Fruit fly (Drosophila melanogaster) whole organism, wandering third instar larva: ENCODE measurements around the gene CG13086.
A peak's percentile ranks its signal among the peaks of the same experiment; 100 is the strongest.

Experiments used
- Abd-B ChIP-seq: fragments of >200 bp; optimal IDR thresholded peaks from 2 replicates; lab custom pipeline; 2017; ENCODE audit warnings: missing biosample characterization, missing genetic modification characterization
- CG32264 ChIP-seq: fragments of 200-800 bp; sonication (Bioruptor generic); optimal IDR thresholded peaks from 2 replicates; lab custom pipeline; 2016; ENCODE audit warnings: missing biosample characterization, missing genetic modification characterization
- CG9705 ChIP-seq: fragments of 200-800 bp; sonication (Bioruptor generic); optimal IDR thresholded peaks from 2 replicates; lab custom pipeline; 2018; ENCODE audit warnings: missing biosample characterization, mild to moderate bottlenecking, missing genetic modification characterization
- Dif ChIP-seq: fragments of 200-275, 200-300 bp; sonication (Bioruptor generic); optimal IDR thresholded peaks from 2 replicates; lab custom pipeline; 2018; ENCODE audit warnings: missing biosample characterization, missing genetic modification characterization; ENCODE audit not compliant: partially characterized antibody
- GATAd ChIP-seq: sonication (Bioruptor generic); optimal IDR thresholded peaks from 2 replicates; lab custom pipeline; 2016; ENCODE audit warnings: missing biosample characterization, missing genetic modification characterization
- HLH106 ChIP-seq: fragments of 200-800 bp; optimal IDR thresholded peaks from 3 replicates; lab custom pipeline; 2019; ENCODE audit warnings: missing biosample characterization, mild to moderate bottlenecking, missing genetic modification characterization, moderate library complexity
- Hnf4 ChIP-seq: fragments of 200-800 bp; sonication (Bioruptor generic); optimal IDR thresholded peaks from 2 replicates; lab custom pipeline; 2016; ENCODE audit warnings: missing biosample characterization, mild to moderate bottlenecking, missing genetic modification characterization
- Hr83 ChIP-seq: fragments of 200-300 bp; sonication (Bioruptor generic); optimal IDR thresholded peaks from 2 replicates; lab custom pipeline; 2016; ENCODE audit warnings: missing biosample characterization, mild to moderate bottlenecking, missing genetic modification characterization, moderate library complexity; ENCODE audit not compliant: poor library complexity, severe bottlenecking
- Mio ChIP-seq: sonication (Bioruptor generic); optimal IDR thresholded peaks from 2 replicates; lab custom pipeline; 2016; ENCODE audit warnings: missing biosample characterization, missing genetic modification characterization
- Myc ChIP-seq: fragments of >200 bp; optimal IDR thresholded peaks from 2 replicates; lab custom pipeline; 2017
- OdsH ChIP-seq: fragments of 200-800 bp; sonication (Bioruptor generic); optimal IDR thresholded peaks from 2 replicates; lab custom pipeline; 2016; ENCODE audit warnings: missing biosample characterization, mild to moderate bottlenecking, missing genetic modification characterization
- Rel ChIP-seq, 2 experiments: fragments of 200-800 bp; sonication (Bioruptor generic) in 1 of 2; optimal IDR thresholded peaks; 2 replicates in 1 of 2; 3 replicates in 1 of 2; lab custom pipeline; 2016 to 2019; ENCODE audit warnings: mild to moderate bottlenecking in 2 of 2, missing biosample characterization in 2 of 2, missing genetic modification characterization in 2 of 2, moderate library complexity in 1 of 2
- Sp1 ChIP-seq: fragments of 200-800 bp; sonication (Bioruptor generic); optimal IDR thresholded peaks from 3 replicates; lab custom pipeline; 2019; ENCODE audit warnings: missing biosample characterization, mild to moderate bottlenecking, missing genetic modification characterization, moderate library complexity
- Vsx2 ChIP-seq: fragments of 200-300, 225-300 bp; sonication (Bioruptor generic); optimal IDR thresholded peaks from 2 replicates; lab custom pipeline; 2018; ENCODE audit warnings: missing biosample characterization, missing genetic modification characterization; ENCODE audit not compliant: partially characterized antibody
- br ChIP-seq: fragments of 200-800 bp; sonication (Bioruptor generic); optimal IDR thresholded peaks from 2 replicates; lab custom pipeline; 2016; ENCODE audit warnings: missing biosample characterization, missing genetic modification characterization
- dl ChIP-seq, 2 experiments: fragments of 175-275, 200-275 bp in 1 of 2; fragments of 200-275 bp in 1 of 2; sonication (Bioruptor generic); optimal IDR thresholded peaks; lab custom pipeline; 2018; ENCODE audit warnings: mild to moderate bottlenecking in 2 of 2, missing biosample characterization in 2 of 2, missing genetic modification characterization in 2 of 2, moderate library complexity in 2 of 2; ENCODE audit not compliant: partially characterized antibody in 2 of 2, insufficient read depth in 1 of 2
- dmrt93B ChIP-seq: fragments of 200-800 bp; sonication (Bioruptor generic); optimal IDR thresholded peaks from 2 replicates; lab custom pipeline; 2018; ENCODE audit warnings: missing biosample characterization, mild to moderate bottlenecking, missing genetic modification characterization
- ey ChIP-seq: fragments of 200-800 bp; sonication (Bioruptor generic); optimal IDR thresholded peaks from 2 replicates; lab custom pipeline; 2016; ENCODE audit warnings: missing biosample characterization, missing genetic modification characterization
- foxo ChIP-seq, 2 experiments: fragments of 200-800 bp; sonication (Bioruptor generic); optimal IDR thresholded peaks; 2 replicates in 1 of 2; 3 replicates in 1 of 2; lab custom pipeline; 2016 to 2017; ENCODE audit warnings: missing biosample characterization in 2 of 2, missing genetic modification characterization in 2 of 2
- fru ChIP-seq: fragments of 200-800 bp; sonication (Bioruptor generic); optimal IDR thresholded peaks from 3 replicates; lab custom pipeline; 2016; ENCODE audit warnings: missing biosample characterization, mild to moderate bottlenecking, missing genetic modification characterization
- h ChIP-seq: fragments of 200-800 bp; sonication (Bioruptor generic); optimal IDR thresholded peaks from 3 replicates; lab custom pipeline; 2016; ENCODE audit warnings: missing biosample characterization, mild to moderate bottlenecking, missing genetic modification characterization
- jim ChIP-seq: fragments of 175-275, 200-325 bp; sonication (Bioruptor generic); optimal IDR thresholded peaks from 2 replicates; lab custom pipeline; 2016; ENCODE audit warnings: missing biosample characterization, mild to moderate bottlenecking, missing genetic modification characterization
- pan ChIP-seq: fragments of >200 bp; optimal IDR thresholded peaks from 2 replicates; lab custom pipeline; 2017
- psq ChIP-seq: fragments of 200-800 bp; sonication (Bioruptor generic); optimal IDR thresholded peaks from 3 replicates; lab custom pipeline; 2017; ENCODE audit warnings: missing biosample characterization, mild to moderate bottlenecking, missing genetic modification characterization, moderate library complexity
- rgr ChIP-seq: fragments of 200-800 bp; sonication (Bioruptor generic); optimal IDR thresholded peaks from 3 replicates; lab custom pipeline; 2016; ENCODE audit warnings: missing biosample characterization, mild to moderate bottlenecking, missing genetic modification characterization
- sage ChIP-seq: fragments of 200-800 bp; sonication (Bioruptor generic); optimal IDR thresholded peaks from 2 replicates; lab custom pipeline; 2016; ENCODE audit warnings: missing biosample characterization, mild to moderate bottlenecking, missing genetic modification characterization
- sv ChIP-seq: fragments of 200-800 bp; sonication (Bioruptor generic); optimal IDR thresholded peaks from 3 replicates; lab custom pipeline; 2016; ENCODE audit warnings: missing biosample characterization, missing genetic modification characterization
- tai ChIP-seq: sonication (Bioruptor generic); optimal IDR thresholded peaks from 2 replicates; lab custom pipeline; 2016; ENCODE audit warnings: missing biosample characterization, missing genetic modification characterization
- usp ChIP-seq: fragments of >200 bp; optimal IDR thresholded peaks from 2 replicates; lab custom pipeline; 2017; ENCODE audit warnings: missing biosample characterization, missing genetic modification characterization
- woc ChIP-seq: sonication (Bioruptor generic); optimal IDR thresholded peaks from 2 replicates; lab custom pipeline; 2016; ENCODE audit warnings: missing biosample characterization, mild to moderate bottlenecking, missing genetic modification characterization

The CG13086 gene

dm6 chr2L:19386106-19386715, 22.0 kb downstream of the CG13086 start, which contains the start of gene fon:
Gene fon, minus strand, starts transcription at chr2L:19386205.
- TF ChIP-seq Abd-B (GFP tag; lab: Kevin White, UChicago) (no peak), OdsH (GFP tag; lab: Kevin White, UChicago) (no peak)

- TF ChIP-seq Dif (GFP tag; lab: Kevin White, UChicago) (no peak), Rel (GFP tag; optimal IDR thresholded peaks at IDR 0.05; lab: Kevin White, UChicago) (no peak), Rel (tag; optimal IDR thresholded peaks at IDR 0.05; lab: Kevin White, UChicago) (peak; percentile 93)
- TF ChIP-seq, all 38 proteins: peak for 1
Measured at dm6 chr2L:19388966-19389365, 24.8 kb downstream of the CG13086 start.

- TF ChIP-seq Hr83 (GFP tag; lab: Kevin White, UChicago) = peak; percentile 11
- TF ChIP-seq Rel (GFP tag; optimal IDR thresholded peaks at IDR 0.05; lab: Kevin White, UChicago) = no peak
- TF ChIP-seq Rel (tag; optimal IDR thresholded peaks at IDR 0.05; lab: Kevin White, UChicago) = peak; percentile 17
- no peak for TF ChIP-seq fru (GFP tag; lab: Kevin White, UChicago)
Measured at dm6 chr2L:19389749-19390148, 25.6 kb downstream of the CG13086 start, which contains the start of gene CG17549. Gene CG17549, minus strand, starts transcription at chr2L:19390075.

DNA sequence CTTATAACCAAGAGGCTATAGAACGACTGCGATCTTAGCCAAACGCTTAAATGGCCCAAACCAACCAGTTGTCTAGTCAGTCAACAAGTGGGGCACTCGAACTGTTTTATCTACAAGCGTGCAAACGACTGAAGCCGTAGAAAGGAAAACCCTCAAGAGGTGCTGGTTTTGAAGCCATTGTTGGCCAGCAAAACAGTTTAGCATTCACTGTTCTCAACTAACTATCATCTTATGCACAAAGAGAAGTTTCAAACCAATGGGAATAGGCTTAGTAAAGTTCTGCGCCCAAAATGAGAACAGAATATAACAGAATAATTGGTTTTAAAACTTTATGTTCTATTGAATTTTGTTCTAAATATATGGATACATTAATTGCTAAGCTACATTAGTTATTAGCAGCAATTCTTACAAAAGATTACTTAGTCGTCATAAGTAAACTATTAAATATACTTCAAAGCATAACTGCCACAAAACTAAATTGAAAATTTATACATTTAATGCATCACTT, 29.6 kb downstream of the CG13086 start, which contains the start of gene CG31798:
Gene CG31798, plus strand, starts transcription at position 458 of the 508 bp plus-strand sequence.
- no peak for TF ChIP-seq dmrt93B (GFP tag; lab: Kevin White, UChicago)
- TF ChIP-seq sage = no peak
- no peak for TF ChIP-seq psq (GFP tag; lab: Kevin White, UChicago)
- TF ChIP-seq pan (lab: Kevin White, UChicago) = no peak
- no peak for TF ChIP-seq CG9705 (GFP tag; lab: Kevin White, UChicago)
- TF ChIP-seq Myc (lab: Kevin White, UChicago) = peak; percentile 89

DNA sequence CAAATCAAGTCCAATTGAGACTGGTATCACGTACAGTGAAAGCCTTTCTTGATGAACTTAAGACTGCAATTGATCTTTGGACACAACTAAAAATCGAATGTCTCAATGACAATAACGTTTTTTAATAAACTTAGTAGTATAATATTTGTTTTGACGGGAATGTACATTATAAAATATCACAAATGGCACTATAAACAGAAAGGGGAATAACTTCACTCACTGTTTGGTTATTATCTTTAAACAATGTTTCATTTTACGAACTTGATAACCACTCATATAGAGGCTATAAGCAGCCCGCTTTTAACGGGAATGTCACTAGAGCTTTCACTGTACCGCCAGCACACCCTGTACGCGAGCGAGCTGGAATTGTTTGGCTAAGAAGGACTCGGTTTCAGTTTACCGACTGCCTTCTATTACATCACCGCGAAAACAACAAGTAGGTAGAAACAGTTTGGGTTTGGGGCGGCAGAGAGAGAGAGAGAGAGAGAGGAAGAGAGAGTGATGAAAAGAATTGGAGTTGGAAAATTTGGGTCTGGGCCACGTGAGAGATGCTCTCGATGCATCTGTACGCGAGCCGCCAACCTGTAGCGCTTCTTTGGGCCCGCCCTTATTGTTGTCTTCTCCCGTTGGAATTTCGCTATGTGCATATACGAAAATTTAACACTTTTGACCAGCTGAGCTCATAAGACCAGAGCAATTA, 33.6 kb downstream of the CG13086 start:
- peak; percentile 64 for TF ChIP-seq rgr
- no peak for TF ChIP-seq sv
- TF ChIP-seq CG32264 = peak; percentile 43
- peak; percentile 75 for TF ChIP-seq Dif (GFP tag; lab: Kevin White, UChicago)
- TF ChIP-seq br = peak; percentile 60
- peak; percentile 64 for TF ChIP-seq OdsH (GFP tag; lab: Kevin White, UChicago)
- peak; percentile 72 for TF ChIP-seq Sp1 (GFP tag; lab: Kevin White, UChicago)
- TF ChIP-seq dl (GFP tag; optimal IDR thresholded peaks at IDR 0.05; lab: Kevin White, UChicago; ENCODE audit: insufficient read depth in 1 of 2, partially characterized antibody in 2 of 2) = peak in 1 of 2 experiments; percentile 33
- no peak for TF ChIP-seq jim (GFP tag; lab: Kevin White, UChicago)
- peak; percentile 68 for TF ChIP-seq h (GFP tag; lab: Kevin White, UChicago)
- peak; percentile 61 for TF ChIP-seq woc (GFP tag; lab: Kevin White, UChicago)
- TF ChIP-seq CG9705 (GFP tag; lab: Kevin White, UChicago) = peak; percentile 33
- TF ChIP-seq Vsx2 (GFP tag; lab: Kevin White, UChicago) = no peak
- TF ChIP-seq psq (GFP tag; lab: Kevin White, UChicago) = peak; percentile 47
- TF ChIP-seq GATAd (GFP tag; lab: Kevin White, UChicago) = no peak
- TF ChIP-seq fru (GFP tag; lab: Kevin White, UChicago) = peak; percentile 75
- TF ChIP-seq sage = peak; percentile 22
- peak; percentile 22 for TF ChIP-seq Hnf4 (GFP tag; lab: Kevin White, UChicago)
- no peak for TF ChIP-seq Rel (GFP tag; optimal IDR thresholded peaks at IDR 0.05; lab: Kevin White, UChicago)
- peak; percentile 60 for TF ChIP-seq Rel (tag; optimal IDR thresholded peaks at IDR 0.05; lab: Kevin White, UChicago)
- peak; percentile 37 for TF ChIP-seq dmrt93B (GFP tag; lab: Kevin White, UChicago)
- TF ChIP-seq HLH106 (tag; lab: Kevin White, UChicago) = peak; percentile 78
- TF ChIP-seq tai = peak; percentile 53
- TF ChIP-seq foxo (GFP tag; optimal IDR thresholded peaks at IDR 0.05; lab: Kevin White, UChicago) = peak in 1 of 2 experiments; percentile 75
- no peak for TF ChIP-seq usp
- TF ChIP-seq ey = peak; percentile 56
- no peak for TF ChIP-seq Mio (GFP tag; lab: Kevin White, UChicago)
